Fruit fly (Drosophila melanogaster) whole organism, prepupa: ENCODE measurements around the gene CG10137.

Experiments
- Blimp-1 ChIP-seq: fragments of 200-800 bp; sonication (Bioruptor generic); optimal IDR thresholded peaks from 3 replicates; lab custom pipeline; 2017; ENCODE audit warnings: missing biosample characterization, missing genetic modification characterization, mild to moderate bottlenecking, moderate library complexity, missing genetic modification reagents
- CG10631 ChIP-seq: fragments of 200-800 bp; sonication (Bioruptor generic); optimal IDR thresholded peaks from 2 replicates; lab custom pipeline; 2016; ENCODE audit warnings: missing biosample characterization, missing genetic modification characterization
- CG10669 ChIP-seq: fragments of 200-800 bp; sonication (Bioruptor generic); optimal IDR thresholded peaks from 3 replicates; lab custom pipeline; 2018; ENCODE audit warnings: missing biosample characterization, mild to moderate bottlenecking, missing genetic modification characterization, moderate library complexity
- CG11902 ChIP-seq: fragments of 200-800 bp; sonication (Bioruptor generic); optimal IDR thresholded peaks from 3 replicates; lab custom pipeline; 2016; ENCODE audit warnings: missing biosample characterization, missing genetic modification characterization
- CG16779 ChIP-seq: fragments of 200-800 bp; sonication (Bioruptor generic); optimal IDR thresholded peaks from 3 replicates; lab custom pipeline; 2017; ENCODE audit warnings: missing biosample characterization, mild to moderate bottlenecking, missing genetic modification characterization
- CG3032 ChIP-seq: fragments of 200-800 bp; optimal IDR thresholded peaks from 2 replicates; lab custom pipeline; 2019; ENCODE audit warnings: missing biosample characterization, mild to moderate bottlenecking, missing genetic modification characterization, moderate library complexity
- CG32006 ChIP-seq: fragments of 200-800 bp; sonication (Bioruptor generic); optimal IDR thresholded peaks from 3 replicates; lab custom pipeline; 2017; ENCODE audit warnings: missing biosample characterization, mild to moderate bottlenecking, missing genetic modification characterization
- CG34406 ChIP-seq: fragments of 200-800 bp; sonication (Bioruptor generic); optimal IDR thresholded peaks from 3 replicates; lab custom pipeline; 2016; ENCODE audit warnings: missing biosample characterization, missing genetic modification characterization
- CG3919 ChIP-seq: fragments of 200-800 bp; sonication (Bioruptor generic); optimal IDR thresholded peaks from 3 replicates; lab custom pipeline; 2016; ENCODE audit warnings: missing biosample characterization, missing genetic modification characterization
- CG6163 ChIP-seq: fragments of 200-800 bp; sonication (Bioruptor generic); IDR thresholded peaks from 3 replicates; pipeline ENCODE4 v1.3.6; 2022; ENCODE audit warnings: missing biosample characterization, missing genetic modification characterization
- CG6792 ChIP-seq: fragments of 200-800 bp; sonication (Bioruptor generic); optimal IDR thresholded peaks from 3 replicates; lab custom pipeline; 2016; ENCODE audit warnings: missing biosample characterization, missing genetic modification characterization
- CG6808 ChIP-seq: fragments of 200-800 bp; sonication (Bioruptor generic); optimal IDR thresholded peaks from 3 replicates; lab custom pipeline; 2017; ENCODE audit warnings: missing biosample characterization, missing genetic modification characterization, mild to moderate bottlenecking, moderate library complexity, missing genetic modification reagents
- CG6854 ChIP-seq: fragments of 200-800 bp; sonication (Bioruptor generic); optimal IDR thresholded peaks from 2 replicates; lab custom pipeline; 2017; ENCODE audit warnings: missing biosample characterization, mild to moderate bottlenecking, missing genetic modification characterization
- CG8319 ChIP-seq: fragments of 200-800 bp; sonication (Bioruptor generic); optimal IDR thresholded peaks from 3 replicates; lab custom pipeline; 2016; ENCODE audit warnings: missing biosample characterization, missing genetic modification characterization
- Eip75B ChIP-seq: fragments of 200-800 bp; sonication (Bioruptor generic); optimal IDR thresholded peaks from 3 replicates; lab custom pipeline; 2016; ENCODE audit warnings: missing biosample characterization, missing genetic modification characterization
- Eip78C ChIP-seq: fragments of 200-800 bp; sonication (Bioruptor generic); peaks from one replicate; lab custom pipeline; 2016; ENCODE audit warnings: missing biosample characterization, missing genetic modification characterization
- Ets21C ChIP-seq: fragments of 200-800 bp; sonication (Bioruptor generic); optimal IDR thresholded peaks from 3 replicates; lab custom pipeline; 2016; ENCODE audit warnings: missing biosample characterization, missing genetic modification characterization
- Hr38 ChIP-seq: sonication (Bioruptor generic); optimal IDR thresholded peaks from 2 replicates; lab custom pipeline; 2016; ENCODE audit warnings: missing biosample characterization, missing genetic modification characterization
- Hr39 ChIP-seq: fragments of 200-800 bp; sonication (Bioruptor generic); optimal IDR thresholded peaks from 2 replicates; lab custom pipeline; 2016; ENCODE audit warnings: missing biosample characterization, missing genetic modification characterization
- Hr4 ChIP-seq: fragments of 200-800 bp; sonication (Bioruptor generic); optimal IDR thresholded peaks from 3 replicates; lab custom pipeline; 2016; ENCODE audit warnings: missing biosample characterization, missing genetic modification characterization
- OdsH ChIP-seq: fragments of 200-800 bp; sonication (Bioruptor generic); optimal IDR thresholded peaks from 3 replicates; lab custom pipeline; 2016; ENCODE audit warnings: missing biosample characterization, missing genetic modification characterization
- Sox102F ChIP-seq: fragments of 200-800 bp; sonication (Bioruptor generic); optimal IDR thresholded peaks from 2 replicates; lab custom pipeline; 2016; ENCODE audit warnings: missing biosample characterization, mild to moderate bottlenecking, missing genetic modification characterization
- cyc ChIP-seq: fragments of 200-800 bp; sonication (Bioruptor generic); optimal IDR thresholded peaks from 3 replicates; lab custom pipeline; 2016; ENCODE audit warnings: missing biosample characterization, missing genetic modification characterization
- dac ChIP-seq: fragments of 200-800 bp; sonication (Bioruptor generic); optimal IDR thresholded peaks from 2 replicates; lab custom pipeline; 2017; ENCODE audit warnings: missing biosample characterization, mild to moderate bottlenecking, missing genetic modification characterization
- eg ChIP-seq: fragments of 200-800 bp; sonication (Bioruptor generic); IDR thresholded peaks from 3 replicates; pipeline ENCODE4 v1.3.6; 2022; ENCODE audit warnings: missing biosample characterization, missing genetic modification characterization
- esn ChIP-seq: fragments of 200-800 bp; sonication (Bioruptor generic); optimal IDR thresholded peaks from 2 replicates; lab custom pipeline; 2016; ENCODE audit warnings: missing biosample characterization, mild to moderate bottlenecking, missing genetic modification characterization, moderate library complexity
- fd59A ChIP-seq: fragments of 200-800 bp; sonication (Bioruptor generic); optimal IDR thresholded peaks from 2 replicates; lab custom pipeline; 2017; ENCODE audit warnings: missing biosample characterization, mild to moderate bottlenecking, missing genetic modification characterization, missing genetic modification reagents
- fd85E ChIP-seq: fragments of 200-800 bp; sonication (Bioruptor generic); optimal IDR thresholded peaks from 3 replicates; lab custom pipeline; 2016; ENCODE audit warnings: missing biosample characterization, missing genetic modification characterization
- fkh ChIP-seq: fragments of 200-800 bp; sonication (Bioruptor generic); optimal IDR thresholded peaks from 3 replicates; lab custom pipeline; 2017; ENCODE audit warnings: missing biosample characterization, mild to moderate bottlenecking, missing genetic modification characterization, moderate library complexity
- lz ChIP-seq: fragments of 200-800 bp; sonication (Bioruptor generic); optimal IDR thresholded peaks from 3 replicates; lab custom pipeline; 2016; ENCODE audit warnings: missing biosample characterization, missing genetic modification characterization
- salr ChIP-seq, 2 experiments: fragments of 200-800 bp; sonication (Bioruptor generic); optimal IDR thresholded peaks; 3 replicates each; lab custom pipeline; 2016 to 2018; ENCODE audit warnings: missing biosample characterization in 2 of 2, missing genetic modification characterization in 2 of 2, mild to moderate bottlenecking in 1 of 2
- spab ChIP-seq: fragments of 200-800 bp; sonication (Bioruptor generic); optimal IDR thresholded peaks from 2 replicates; lab custom pipeline; 2017; ENCODE audit warnings: missing biosample characterization, mild to moderate bottlenecking, missing genetic modification characterization, missing genetic modification reagents
- ss ChIP-seq, 2 experiments: fragments of 200-800 bp; sonication (Bioruptor generic); optimal IDR thresholded peaks; 2 replicates in 1 of 2; 3 replicates in 1 of 2; lab custom pipeline; 2017 to 2018; ENCODE audit warnings: mild to moderate bottlenecking in 2 of 2, missing biosample characterization in 2 of 2, missing genetic modification characterization in 2 of 2, moderate library complexity in 1 of 2
- svp ChIP-seq: fragments of 200-800 bp; sonication (Bioruptor generic); peaks from one replicate; lab custom pipeline; 2016; ENCODE audit warnings: missing biosample characterization, missing genetic modification characterization
- topi ChIP-seq: fragments of 200-800 bp; sonication (Bioruptor generic); optimal IDR thresholded peaks from 3 replicates; lab custom pipeline; 2016; ENCODE audit warnings: missing biosample characterization, missing genetic modification characterization

The CG10137 gene

dm6 chr2L:19575626-19576298, 49.3 kb downstream of the CG10137 start (continued):
- peak; percentile 98 for TF ChIP-seq CG10631 (GFP tag; lab: Kevin White, UChicago)
- peak; percentile 99 for TF ChIP-seq Eip78C (GFP tag; lab: Kevin White, UChicago)
- peak; percentile 95 for TF ChIP-seq spab (GFP tag; lab: Kevin White, UChicago)
- TF ChIP-seq Ets21C, result peak; percentile 95
- peak; percentile 93 for TF ChIP-seq CG6792 (GFP tag; lab: Kevin White, UChicago)
- peak; percentile 93 for TF ChIP-seq CG11902 (GFP tag; lab: Kevin White, UChicago)
- TF ChIP-seq esn, result peak; percentile 97
- peak; percentile 96 for TF ChIP-seq CG3032 (tag; lab: Kevin White, UChicago)
- peak; percentile 94 for TF ChIP-seq CG6163
- peak; percentile 98 for TF ChIP-seq topi
- TF ChIP-seq dac, result peak; percentile 97
- peak; percentile 92 to 98 for TF ChIP-seq salr (GFP tag; optimal IDR thresholded peaks at IDR 0.05; lab: Kevin White, UChicago)
- TF ChIP-seq ss (GFP tag; optimal IDR thresholded peaks at IDR 0.05; lab: Kevin White, UChicago), result peak; percentile 87 to 93
- peak; percentile 97 for TF ChIP-seq CG3919 (GFP tag; lab: Kevin White, UChicago)
- no peak for TF ChIP-seq Hr38 (GFP tag; lab: Kevin White, UChicago)
- peak; percentile 97 for TF ChIP-seq Hr39 (GFP tag; lab: Kevin White, UChicago)
- peak; percentile 94 for TF ChIP-seq CG16779 (tag; lab: Kevin White, UChicago)
- peak; percentile 97 for TF ChIP-seq cyc (GFP tag; lab: Kevin White, UChicago)
- TF ChIP-seq svp (GFP tag; lab: Kevin White, UChicago), result peak; percentile 98
- peak; percentile 95 for TF ChIP-seq CG34406 (GFP tag; lab: Kevin White, UChicago)
- TF ChIP-seq fd59A (GFP tag; lab: Kevin White, UChicago), result peak; percentile 96
- TF ChIP-seq lz, result peak; percentile 97
- TF ChIP-seq CG32006 (GFP tag; lab: Kevin White, UChicago), result peak; percentile 99
- peak; percentile 97 for TF ChIP-seq OdsH (GFP tag; lab: Kevin White, UChicago)

- TF ChIP-seq CG32006 (GFP tag; lab: Kevin White, UChicago), result peak; percentile 20
- TF ChIP-seq Eip75B (GFP tag; lab: Kevin White, UChicago), result peak; percentile 22
- TF ChIP-seq cyc (GFP tag; lab: Kevin White, UChicago), result no peak
- TF ChIP-seq Eip78C (GFP tag; lab: Kevin White, UChicago), result peak; percentile 87
- TF ChIP-seq fkh (GFP tag; lab: Kevin White, UChicago), result peak; percentile 73
- TF ChIP-seq Blimp-1 (GFP tag; lab: Kevin White, UChicago), result peak; percentile 12
- TF ChIP-seq OdsH (GFP tag; lab: Kevin White, UChicago), result no peak
- TF ChIP-seq CG6163, result peak; percentile 63; the same call in 2 of the 3 replicates
- TF ChIP-seq ss (GFP tag; optimal IDR thresholded peaks at IDR 0.05; lab: Kevin White, UChicago), result peak in 1 of 2 experiments; percentile 22
- TF ChIP-seq Hr4 (GFP tag; lab: Kevin White, UChicago), result no peak
- TF ChIP-seq fd85E, result peak; percentile 32
- TF ChIP-seq CG10669 (GFP tag; lab: Kevin White, UChicago), result no peak
- no peak for TF ChIP-seq spab (GFP tag; lab: Kevin White, UChicago)
- TF ChIP-seq CG6808, result no peak
- TF ChIP-seq Sox102F (GFP tag; lab: Kevin White, UChicago), result peak; percentile 1
- 0 out of 3 replicates have a peak, but pooled peaks have one; percentile 33 for TF ChIP-seq eg
- TF ChIP-seq fd59A (GFP tag; lab: Kevin White, UChicago), result peak; percentile 31
- TF ChIP-seq CG6854 (GFP tag; lab: Kevin White, UChicago), result peak; percentile 3
- no peak for TF ChIP-seq CG8319 (GFP tag; lab: Kevin White, UChicago)
- peak; percentile 3 for TF ChIP-seq CG16779 (tag; lab: Kevin White, UChicago)
These were observed 49.9 kb downstream of the CG10137 start for dm6 chr2L:19576299-19576971.
